Fruit fly (Drosophila melanogaster) whole organism, pupa: Measurements from ENCODE around the gene CG42824.

Experiments
- CG10348 ChIP-seq: fragments of 200-800 bp; sonication (Bioruptor generic); IDR thresholded peaks from 2 replicates; pipeline ENCODE4 v1.3.6; 2022; ENCODE audit warnings: missing biosample characterization, missing genetic modification characterization
- CG12605 ChIP-seq: fragments of 200-800 bp; sonication (Bioruptor generic); IDR thresholded peaks from 2 replicates; pipeline ENCODE4 v1.3.6; 2022; ENCODE audit warnings: missing biosample characterization, missing genetic modification characterization
- CG13204 ChIP-seq: fragments of 200-800 bp; sonication (Bioruptor generic); optimal IDR thresholded peaks from 2 replicates; lab custom pipeline; 2018; ENCODE audit warnings: missing biosample characterization, mild to moderate bottlenecking, missing genetic modification characterization, moderate library complexity
- CG14655 ChIP-seq: fragments of 200-800 bp; sonication (Bioruptor generic); optimal IDR thresholded peaks from 3 replicates; lab custom pipeline; 2017; ENCODE audit warnings: mild to moderate bottlenecking, missing biosample characterization, missing genetic modification reagents, missing genetic modification characterization
- CG15710 ChIP-seq: fragments of 200-800 bp; sonication (Bioruptor generic); optimal IDR thresholded peaks from 2 replicates; lab custom pipeline; 2018; ENCODE audit warnings: missing biosample characterization, mild to moderate bottlenecking, missing genetic modification characterization, moderate library complexity
- CG17806 ChIP-seq: fragments of 200-800 bp; sonication (Bioruptor generic); optimal IDR thresholded peaks from 2 replicates; lab custom pipeline; 2018; ENCODE audit warnings: missing biosample characterization, mild to moderate bottlenecking, missing genetic modification characterization, moderate library complexity
- CG32121 ChIP-seq: fragments of 200-800 bp; sonication (Bioruptor generic); IDR thresholded peaks from 2 replicates; pipeline ENCODE4 v1.3.6; 2022; ENCODE audit warnings: missing biosample characterization, missing genetic modification characterization
- CG34367 ChIP-seq: fragments of 200-800 bp; sonication (Bioruptor generic); optimal IDR thresholded peaks from 2 replicates; lab custom pipeline; 2018; ENCODE audit warnings: missing biosample characterization, mild to moderate bottlenecking, missing genetic modification characterization
- CG4496 ChIP-seq: fragments of 200-800 bp; sonication (Bioruptor generic); IDR thresholded peaks from 3 replicates; pipeline ENCODE4 v1.3.6; 2022; ENCODE audit warnings: missing biosample characterization, missing genetic modification characterization
- CG8159 ChIP-seq: fragments of 200-800 bp; sonication (Bioruptor generic); optimal IDR thresholded peaks from 3 replicates; lab custom pipeline; 2018; ENCODE audit warnings: missing biosample characterization, mild to moderate bottlenecking, missing genetic modification characterization, moderate library complexity
- CG8301 ChIP-seq: fragments of 200-800 bp; sonication (Bioruptor generic); optimal IDR thresholded peaks from 2 replicates; lab custom pipeline; 2018; ENCODE audit warnings: missing biosample characterization, mild to moderate bottlenecking, missing genetic modification characterization
- CG9948 ChIP-seq: fragments of 200-800 bp; sonication (Bioruptor generic); optimal IDR thresholded peaks from 2 replicates; lab custom pipeline; 2018; ENCODE audit warnings: missing biosample characterization, mild to moderate bottlenecking, missing genetic modification characterization, moderate library complexity
- D1 ChIP-seq: fragments of 200-800 bp; sonication (Bioruptor generic); optimal IDR thresholded peaks from 2 replicates; lab custom pipeline; 2018; ENCODE audit warnings: missing biosample characterization, mild to moderate bottlenecking, missing genetic modification characterization, moderate library complexity
- EcR ChIP-seq: fragments of 200-800 bp; sonication (Bioruptor generic); optimal IDR thresholded peaks from 3 replicates; lab custom pipeline; 2019; ENCODE audit warnings: missing biosample characterization, missing genetic modification characterization, mild to moderate bottlenecking, moderate library complexity, missing genetic modification reagents
- Ets98B ChIP-seq: fragments of 200-800 bp; sonication (Bioruptor generic); IDR thresholded peaks from 2 replicates; pipeline ENCODE4 v1.3.6; 2022; ENCODE audit warnings: missing biosample characterization, missing genetic modification characterization
- Pif1A ChIP-seq: fragments of 200-800 bp; sonication (Bioruptor generic); optimal IDR thresholded peaks from 3 replicates; lab custom pipeline; 2016; ENCODE audit warnings: missing biosample characterization, missing genetic modification characterization
- Pif1B ChIP-seq: fragments of 200-800 bp; sonication (Bioruptor generic); optimal IDR thresholded peaks from 3 replicates; lab custom pipeline; 2016; ENCODE audit warnings: missing biosample characterization, missing genetic modification characterization
- Snoo ChIP-seq: fragments of 200-800 bp; sonication (Bioruptor generic); optimal IDR thresholded peaks from 3 replicates; lab custom pipeline; 2017; ENCODE audit warnings: missing biosample characterization, mild to moderate bottlenecking, missing genetic modification characterization, inconsistent platforms
- fd96Ca ChIP-seq: fragments of 200-800 bp; sonication (Bioruptor generic); IDR thresholded peaks from 3 replicates; pipeline ENCODE4 v1.3.6; 2022; ENCODE audit warnings: missing biosample characterization, missing genetic modification characterization
- gl ChIP-seq: fragments of 200-800 bp; sonication (Bioruptor generic); optimal IDR thresholded peaks from 2 replicates; lab custom pipeline; 2018; ENCODE audit warnings: missing biosample characterization, mild to moderate bottlenecking, missing genetic modification characterization
- rn ChIP-seq: fragments of 200-800 bp; sonication (Bioruptor generic); IDR thresholded peaks from 2 replicates; pipeline ENCODE4 v1.3.6; 2022; ENCODE audit warnings: missing biosample characterization, missing genetic modification characterization

Gene CG42824

DNA sequence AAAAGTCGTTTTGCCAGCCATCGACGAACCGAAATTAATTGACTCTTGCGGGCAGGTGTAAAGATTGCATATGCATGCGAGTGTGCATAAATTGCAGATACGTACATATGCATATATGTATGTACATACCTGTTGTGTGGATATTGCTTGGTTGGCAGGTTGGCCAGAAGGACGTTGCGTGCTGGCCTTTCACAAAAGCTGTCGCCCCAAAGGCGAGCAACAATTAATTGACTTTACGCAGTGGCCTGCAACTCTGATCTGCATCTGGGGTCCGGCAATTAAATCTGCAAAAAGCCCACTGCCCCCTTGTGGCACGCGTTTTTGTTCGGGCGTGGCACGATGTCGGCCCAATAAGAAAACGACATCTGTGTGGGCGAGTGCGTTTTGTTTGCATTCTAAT lies 26.8 kb upstream of the CG42824 start:
- TF ChIP-seq CG14655: no peak
- TF ChIP-seq CG4496 (GFP tag; lab: Robert Waterston, UW): no peak
- no peak for TF ChIP-seq CG17806 (tag; lab: Kevin White, UChicago)
- no peak for TF ChIP-seq rn (GFP tag; lab: Robert Waterston, UW)
- no peak for TF ChIP-seq EcR (GFP tag; lab: Kevin White, UChicago)
- no peak for TF ChIP-seq CG8301
- TF ChIP-seq CG34367 (tag; lab: Kevin White, UChicago): no peak
- TF ChIP-seq D1 (tag; lab: Kevin White, UChicago): no peak
- TF ChIP-seq CG8159 (tag; lab: Kevin White, UChicago): no peak
- no peak for TF ChIP-seq CG10348
- TF ChIP-seq CG13204 (GFP tag; lab: Kevin White, UChicago): no peak
- TF ChIP-seq Ets98B (GFP tag; lab: Robert Waterston, UW): no peak
- TF ChIP-seq Snoo: no peak
- no peak for TF ChIP-seq fd96Ca
- no peak for TF ChIP-seq CG32121 (GFP tag; lab: Robert Waterston, UW)
- TF ChIP-seq, all 21 proteins: peak for 0

dm6 chr3R:17430481-17430880 lies 24.2 kb upstream of the CG42824 start:
- no peak for TF ChIP-seq D1 (tag; lab: Kevin White, UChicago)
- no peak for TF ChIP-seq CG13204 (GFP tag; lab: Kevin White, UChicago)
- TF ChIP-seq Pif1B (GFP tag; lab: Kevin White, UChicago): no peak
- TF ChIP-seq Ets98B (GFP tag; lab: Robert Waterston, UW): peak; percentile 64
- no peak for TF ChIP-seq Snoo
- TF ChIP-seq CG32121 (GFP tag; lab: Robert Waterston, UW): peak; percentile 60
- no peak for TF ChIP-seq rn (GFP tag; lab: Robert Waterston, UW)
- TF ChIP-seq gl (tag; lab: Kevin White, UChicago): no peak
- TF ChIP-seq CG9948: no peak
- no peak for TF ChIP-seq CG15710 (tag; lab: Kevin White, UChicago)
- no peak; the same call in 2 of the 3 replicates for TF ChIP-seq fd96Ca
- peak; percentile 41 for TF ChIP-seq CG14655
- peak; percentile 58 for TF ChIP-seq CG8301
- TF ChIP-seq CG12605: no peak
- TF ChIP-seq CG34367 (tag; lab: Kevin White, UChicago): no peak
- TF ChIP-seq CG17806 (tag; lab: Kevin White, UChicago): no peak
- TF ChIP-seq CG8159 (tag; lab: Kevin White, UChicago): no peak
- no peak for TF ChIP-seq EcR (GFP tag; lab: Kevin White, UChicago)
- TF ChIP-seq Pif1A (GFP tag; lab: Kevin White, UChicago): no peak
- peak; percentile 74; the same call in 2 of the 3 replicates for TF ChIP-seq CG4496 (GFP tag; lab: Robert Waterston, UW)
- TF ChIP-seq CG10348: no peak

DNA sequence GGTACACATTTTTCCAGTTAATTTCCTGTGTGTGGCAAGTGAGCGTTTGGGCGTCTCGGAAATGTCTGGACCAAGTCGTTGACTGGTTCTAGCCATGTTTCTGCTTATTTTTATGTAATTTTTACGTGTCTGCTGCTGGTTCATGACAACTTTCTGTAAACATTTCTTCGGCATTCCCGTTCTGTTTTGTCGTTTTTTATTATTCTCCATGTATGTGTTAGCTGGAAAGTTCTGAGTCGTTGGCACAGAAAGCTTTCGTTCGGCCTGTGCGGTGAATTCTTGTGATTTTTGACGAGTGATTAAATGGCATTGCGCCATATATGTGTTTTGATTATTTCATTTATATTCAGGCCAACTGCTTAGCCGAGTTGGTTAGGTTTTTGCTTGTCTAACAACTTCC lies 20.0 kb upstream of the CG42824 start:
- TF ChIP-seq CG34367 (tag; lab: Kevin White, UChicago) (no peak), CG9948 (no peak), CG12605 (no peak), CG14655 (no peak), EcR (GFP tag; lab: Kevin White, UChicago) (no peak), CG4496 (GFP tag; lab: Robert Waterston, UW) (no peak), CG17806 (tag; lab: Kevin White, UChicago) (no peak), gl (tag; lab: Kevin White, UChicago) (no peak)

DNA sequence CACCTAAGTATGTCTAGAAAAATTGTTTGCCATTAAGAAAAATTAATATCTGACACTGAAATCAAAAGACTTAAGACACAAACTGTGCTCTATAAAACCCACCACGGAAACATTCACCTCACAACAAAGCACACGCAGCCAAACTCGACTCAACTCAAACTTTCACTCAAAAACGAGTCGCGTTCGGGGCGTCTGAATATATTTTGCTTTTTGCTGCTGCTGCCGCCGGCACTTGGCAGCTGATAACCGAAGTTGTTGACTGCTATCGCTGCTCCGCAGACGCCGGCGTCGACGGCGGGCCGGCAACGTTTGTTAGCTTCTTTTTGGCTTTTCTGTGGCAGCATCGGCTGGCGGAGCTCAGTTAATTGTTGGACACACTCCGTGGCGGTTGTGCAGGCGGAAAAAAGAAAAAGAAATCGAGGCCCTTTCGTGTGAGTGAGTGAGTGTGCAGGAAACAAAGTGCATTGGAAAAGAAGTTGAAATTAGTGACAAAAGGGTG lies 19.2 kb upstream of the CG42824 start, which contains the start of gene cysu:
Gene cysu (plus strand): TSS at position 352 of the 499 bp plus-strand sequence.
- TF ChIP-seq fd96Ca (no peak), Snoo (no peak), CG13204 (GFP tag; lab: Kevin White, UChicago) (no peak), D1 (tag; lab: Kevin White, UChicago) (no peak)

- no peak for TF ChIP-seq CG10348
- no peak for TF ChIP-seq CG32121 (GFP tag; lab: Robert Waterston, UW)
- no peak for TF ChIP-seq Ets98B (GFP tag; lab: Robert Waterston, UW)
- no peak for TF ChIP-seq CG34367 (tag; lab: Kevin White, UChicago)
- TF ChIP-seq, all 21 proteins: peak for 0
Measured at dm6 chr3R:17422102-17422501, 15.8 kb upstream of the CG42824 start, which contains the start of gene CG14332. TSS of gene CG14332 (minus strand) at chr3R:17422202.

dm6 chr3R:17420338-17420737 lies 14.0 kb upstream of the CG42824 start, which contains the start of gene CG42835:
TSS of gene CG42835 (plus strand) at chr3R:17420638.
- TF ChIP-seq Pif1A (GFP tag; lab: Kevin White, UChicago): no peak
- TF ChIP-seq CG8159 (tag; lab: Kevin White, UChicago): no peak
- no peak for TF ChIP-seq CG32121 (GFP tag; lab: Robert Waterston, UW)
- no peak for TF ChIP-seq D1 (tag; lab: Kevin White, UChicago)
- no peak for TF ChIP-seq CG12605
- TF ChIP-seq gl (tag; lab: Kevin White, UChicago): no peak
- TF ChIP-seq CG9948: no peak
- TF ChIP-seq Pif1B (GFP tag; lab: Kevin White, UChicago): no peak
- TF ChIP-seq EcR (GFP tag; lab: Kevin White, UChicago): no peak
- no peak for TF ChIP-seq Ets98B (GFP tag; lab: Robert Waterston, UW)
- TF ChIP-seq CG4496 (GFP tag; lab: Robert Waterston, UW): no peak
- no peak for TF ChIP-seq fd96Ca
- TF ChIP-seq CG17806 (tag; lab: Kevin White, UChicago): no peak
- TF ChIP-seq, all 21 proteins: peak for 0
